Worm (Caenorhabditis elegans): ENCODE data around the gene H42K12.3.

ce11 chrX:1295713-1296112, 15.5 kb upstream of the H42K12.3 start:
- TF ChIP-seq dmd-4 (tag; optimal IDR thresholded peaks at IDR 0.05) (no peak), skn-1 (tag; optimal IDR thresholded peaks at IDR 0.05) (no peak), R02D3.7 (tag; optimal IDR thresholded peaks at IDR 0.05) (no peak), nhr-25 (tag; optimal IDR thresholded peaks at IDR 0.05) (no peak), Y55F3AM.14 (GFP tag; optimal IDR thresholded peaks at IDR 0.05) (no peak), unc-62 (GFP tag; optimal IDR thresholded peaks at IDR 0.05) (no peak)

Data from whole organism, L2 larva.